Worm (Caenorhabditis elegans) whole organism, L2 larva: ENCODE data around the gene F22E12.1.

Source experiments
- R02D3.7 ChIP-seq: fragments of 150-350 bp; optimal IDR thresholded peaks from 2 replicates; lab custom pipeline; 2014; ENCODE audit warnings: missing biosample characterization, missing genetic modification characterization
- aly-2 ChIP-seq: fragments of 150-350 bp; optimal IDR thresholded peaks from 2 replicates; lab custom pipeline; 2014; ENCODE audit warnings: missing biosample characterization, missing genetic modification characterization
- blmp-1 ChIP-seq: sonication (generic microtip); optimal IDR thresholded peaks from 2 replicates; lab custom pipeline; 2017; ENCODE audit warnings: missing genetic modification characterization, mild to moderate bottlenecking, missing compliant biosample characterization, antibody characterized with exemption, moderate library complexity; ENCODE audit not compliant: insufficient read depth
- ceh-16 ChIP-seq: fragments of 150-350 bp; optimal IDR thresholded peaks from 2 replicates; lab custom pipeline; 2014; ENCODE audit warnings: missing biosample characterization, missing genetic modification characterization
- ceh-82 ChIP-seq: fragments of 150-350 bp; optimal IDR thresholded peaks from 2 replicates; lab custom pipeline; 2014; ENCODE audit warnings: missing biosample characterization, missing genetic modification characterization
- crh-2 ChIP-seq: sonication (generic microtip); optimal IDR thresholded peaks from 2 replicates; lab custom pipeline; 2017; ENCODE audit warnings: missing biosample characterization, missing genetic modification characterization
- dmd-4 ChIP-seq: sonication (generic microtip); optimal IDR thresholded peaks from 2 replicates; lab custom pipeline; 2017; ENCODE audit warnings: missing biosample characterization, missing genetic modification characterization
- egl-27 ChIP-seq: sonication (generic microtip); optimal IDR thresholded peaks from 3 replicates; lab custom pipeline; 2017; ENCODE audit warnings: missing biosample characterization, missing genetic modification reagents, missing genetic modification characterization
- elt-1 ChIP-seq: fragments of 150-350 bp; optimal IDR thresholded peaks from 2 replicates; lab custom pipeline; 2014; ENCODE audit warnings: missing biosample characterization, missing genetic modification characterization
- elt-3 ChIP-seq: sonication (generic microtip); optimal IDR thresholded peaks from 2 replicates; lab custom pipeline; 2017; ENCODE audit warnings: missing biosample characterization, missing genetic modification characterization
- fos-1 ChIP-seq: fragments of 150-350 bp; optimal IDR thresholded peaks from 2 replicates; lab custom pipeline; 2014; ENCODE audit warnings: missing biosample characterization, missing genetic modification characterization
- gmeb-1 ChIP-seq: fragments of 150-350 bp; optimal IDR thresholded peaks from 2 replicates; lab custom pipeline; 2014; ENCODE audit warnings: missing biosample characterization, missing genetic modification characterization
- lin-11 ChIP-seq: fragments of 150-350 bp; sonication (generic microtip); optimal IDR thresholded peaks from 2 replicates; lab custom pipeline; 2014; ENCODE audit warnings: missing biosample characterization, missing genetic modification characterization, inconsistent platforms, mixed read lengths
- lin-39 ChIP-seq: fragments of 150-350 bp; optimal IDR thresholded peaks from 2 replicates; lab custom pipeline; 2014; ENCODE audit warnings: missing biosample characterization, missing genetic modification reagents, missing genetic modification characterization
- lsy-2 ChIP-seq, 2 experiments: fragments of 150-350 bp in 1 of 2; sonication (generic microtip) in 1 of 2; optimal IDR thresholded peaks; 2 replicates each; lab custom pipeline; 2014 to 2017; ENCODE audit warnings: missing biosample characterization in 2 of 2, missing genetic modification characterization in 2 of 2
- mab-5 ChIP-seq: fragments of 150-350 bp; optimal IDR thresholded peaks from 2 replicates; lab custom pipeline; 2014; ENCODE audit warnings: missing biosample characterization, missing genetic modification characterization
- mbf-1 ChIP-seq: sonication (generic microtip); optimal IDR thresholded peaks from 2 replicates; lab custom pipeline; 2017; ENCODE audit warnings: missing biosample characterization, missing genetic modification characterization
- nhr-11 ChIP-seq: fragments of 150-350 bp; optimal IDR thresholded peaks from 2 replicates; lab custom pipeline; 2014; ENCODE audit warnings: missing biosample characterization, missing genetic modification characterization
- nhr-12 ChIP-seq: fragments of 150-350 bp; optimal IDR thresholded peaks from 2 replicates; lab custom pipeline; 2014; ENCODE audit warnings: missing biosample characterization, missing genetic modification characterization
- nhr-21 ChIP-seq: fragments of 150-350 bp; optimal IDR thresholded peaks from 2 replicates; lab custom pipeline; 2014; ENCODE audit warnings: missing biosample characterization, missing genetic modification characterization
- nhr-23 ChIP-seq: fragments of 150-350 bp; optimal IDR thresholded peaks from 2 replicates; lab custom pipeline; 2014; ENCODE audit warnings: missing biosample characterization, missing genetic modification reagents, missing genetic modification characterization
- nhr-237 ChIP-seq: fragments of 150-350 bp; optimal IDR thresholded peaks from 2 replicates; lab custom pipeline; 2014; ENCODE audit warnings: missing biosample characterization, missing genetic modification characterization
- nhr-25 ChIP-seq: fragments of 150-350 bp; sonication (generic microtip); optimal IDR thresholded peaks from 3 replicates; lab custom pipeline; 2014; ENCODE audit warnings: missing biosample characterization, missing genetic modification characterization
- nhr-6 ChIP-seq: fragments of 150-350 bp; optimal IDR thresholded peaks from 2 replicates; lab custom pipeline; 2014; ENCODE audit warnings: missing biosample characterization, missing genetic modification characterization
- peb-1 ChIP-seq: fragments of 150-350 bp; optimal IDR thresholded peaks from 2 replicates; lab custom pipeline; 2014; ENCODE audit warnings: missing biosample characterization, missing genetic modification characterization
- sma-3 ChIP-seq: sonication (generic microtip); optimal IDR thresholded peaks from 2 replicates; lab custom pipeline; 2016; ENCODE audit warnings: missing genetic modification reagents, missing genetic modification characterization, missing compliant biosample characterization
- sma-9 ChIP-seq, 2 experiments: fragments of 150-350 bp in 1 of 2; sonication (generic microtip) in 1 of 2; optimal IDR thresholded peaks; 2 replicates each; lab custom pipeline; 2014 to 2016; ENCODE audit warnings: missing genetic modification characterization in 2 of 2, mild to moderate bottlenecking in 1 of 2, missing biosample characterization in 1 of 2, missing compliant biosample characterization in 1 of 2, missing genetic modification reagents in 1 of 2, moderate library complexity in 1 of 2
- unc-39 ChIP-seq: fragments of 150-350 bp; optimal IDR thresholded peaks from 2 replicates; lab custom pipeline; 2014; ENCODE audit warnings: missing biosample characterization, missing genetic modification characterization
- unc-55 ChIP-seq: fragments of 150-350 bp; sonication (generic microtip); optimal IDR thresholded peaks from 3 replicates; lab custom pipeline; 2014; ENCODE audit warnings: missing biosample characterization, missing genetic modification reagents, missing genetic modification characterization
- zag-1 ChIP-seq: fragments of 150-350 bp; optimal IDR thresholded peaks from 2 replicates; lab custom pipeline; 2014; ENCODE audit warnings: missing biosample characterization, missing genetic modification characterization
- ztf-1 ChIP-seq: fragments of 200-800 bp; sonication (Bioruptor generic); conservative IDR thresholded peaks from 2 replicates; pipeline ENCODE4 v1.3.6; 2022; ENCODE audit warnings: missing genetic modification characterization, missing compliant biosample characterization
- ztf-4 ChIP-seq: fragments of 150-350 bp; optimal IDR thresholded peaks from 2 replicates; lab custom pipeline; 2014; ENCODE audit warnings: missing biosample characterization, missing genetic modification characterization

Gene F22E12.1

DNA sequence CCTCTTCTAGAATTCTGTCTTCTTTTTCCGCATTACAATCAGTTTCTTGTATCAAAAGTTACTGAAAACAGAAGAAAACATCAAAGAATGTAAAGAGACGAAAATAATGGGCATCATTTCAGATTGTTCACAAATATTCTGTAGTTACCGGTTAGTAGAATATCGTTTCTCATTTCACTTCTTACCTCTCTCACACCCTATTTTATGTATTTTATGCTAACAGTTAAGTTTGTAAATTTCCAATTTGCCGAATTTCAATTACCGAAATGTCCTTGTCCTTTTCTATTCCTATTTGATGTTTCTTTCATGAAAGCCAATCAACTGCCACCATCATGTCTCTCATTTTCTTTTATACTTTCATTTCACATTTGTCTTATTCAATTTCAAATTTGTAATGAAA is 33.6 kb downstream of the F22E12.1 start:
- TF ChIP-seq nhr-25, result peak; percentile 76
- peak; percentile 25 for TF ChIP-seq blmp-1 (tag; lab: Kevin White, UChicago)
- no peak for TF ChIP-seq dmd-4 (tag; lab: Kevin White, UChicago)
- TF ChIP-seq sma-3, result peak; percentile 16
- TF ChIP-seq nhr-11 (tag; lab: Kevin White, UChicago), result no peak

DNA sequence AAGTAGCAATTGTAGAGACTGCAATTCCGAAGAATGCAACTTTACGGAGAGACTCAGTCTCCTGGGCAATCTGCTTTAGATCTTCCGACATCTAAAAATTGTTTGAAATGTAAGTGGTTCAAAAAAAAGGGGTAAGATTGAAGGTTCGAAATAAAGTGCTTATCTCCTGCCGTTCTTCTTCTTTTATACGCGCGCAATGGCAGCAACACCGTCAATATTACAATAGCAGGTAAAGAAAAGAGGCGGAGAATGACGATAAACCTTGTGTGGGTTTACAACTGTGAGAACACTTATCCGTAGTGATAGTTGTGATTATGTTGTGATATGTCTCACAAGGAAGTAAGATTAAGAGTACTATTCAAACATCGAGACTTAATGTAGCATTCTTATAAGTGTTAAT is 35.3 kb downstream of the F22E12.1 start, which contains the start of gene col-13:
TSS of gene col-13 (minus strand) at position 101 of the 400 bp plus-strand sequence.
- TF ChIP-seq elt-1 (tag; lab: Kevin White, UChicago), result no peak

DNA sequence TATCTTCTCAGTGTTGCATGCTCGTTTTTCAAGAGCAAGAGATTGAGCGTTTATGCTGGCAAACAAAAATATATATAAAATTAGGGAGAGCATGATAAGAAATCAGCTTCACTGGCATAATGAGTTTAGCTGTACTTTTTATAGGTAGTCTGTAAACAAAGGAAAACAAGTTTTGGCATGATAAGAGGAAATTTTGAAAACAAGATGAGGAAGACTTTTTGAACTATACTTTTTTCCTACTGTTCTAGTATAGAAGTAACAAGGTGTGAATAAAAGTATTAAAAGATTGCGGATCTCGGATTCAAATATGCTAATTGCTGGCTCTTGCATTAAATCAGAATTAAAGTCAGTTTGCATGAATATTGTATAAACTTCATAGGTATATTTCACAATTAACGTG is 38.2 kb downstream of the F22E12.1 start, which contains the start of gene F15H10.5:
TSS of gene F15H10.5 (minus strand) at position 101 of the 400 bp plus-strand sequence.
- TF ChIP-seq sma-9 (GFP tag; optimal IDR thresholded peaks at IDR 0.05; lab: Kevin White, UChicago) (no peak), sma-9 (tag; optimal IDR thresholded peaks at IDR 0.05; lab: Kevin White, UChicago) (no peak), unc-39 (no peak), lin-39 (tag; lab: Kevin White, UChicago) (no peak), peb-1 (tag; lab: Kevin White, UChicago) (no peak), crh-2 (tag; lab: Kevin White, UChicago) (no peak)

DNA sequence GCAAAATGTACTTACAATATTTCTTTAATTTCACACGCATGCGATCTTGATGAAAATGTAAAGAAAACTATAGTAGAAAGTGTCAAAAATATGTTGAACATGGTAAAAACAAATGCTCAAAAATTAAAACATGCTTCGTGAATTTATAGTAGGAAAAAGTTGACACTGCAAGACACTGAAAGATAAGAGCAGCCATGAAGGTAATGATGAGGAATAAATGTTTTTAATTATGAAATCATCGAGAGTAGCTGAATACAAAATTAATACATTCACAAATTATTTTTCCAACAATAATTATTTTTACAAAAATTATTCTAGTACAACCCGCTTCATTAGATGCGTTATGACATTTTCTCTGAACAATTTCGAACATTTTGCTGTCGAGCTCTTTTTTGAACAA is 40.2 kb downstream of the F22E12.1 start, which contains the start of gene F15H10.10:
TSS of gene F15H10.10 (minus strand) at position 101 of the 400 bp plus-strand sequence.
- no peak for TF ChIP-seq elt-3 (tag; lab: Kevin White, UChicago)
- no peak for TF ChIP-seq nhr-6 (tag; lab: Kevin White, UChicago)
- no peak for TF ChIP-seq aly-2 (tag; lab: Kevin White, UChicago)
- no peak for TF ChIP-seq mab-5 (tag; lab: Kevin White, UChicago)
- TF ChIP-seq egl-27 (tag; lab: Kevin White, UChicago), result no peak
- TF ChIP-seq lin-11 (tag; lab: Kevin White, UChicago), result no peak
- TF ChIP-seq nhr-25, result no peak
- TF ChIP-seq ceh-16 (tag; lab: Kevin White, UChicago), result no peak
- no peak for TF ChIP-seq gmeb-1 (tag; lab: Kevin White, UChicago)
- TF ChIP-seq fos-1 (tag; lab: Kevin White, UChicago), result no peak
- TF ChIP-seq dmd-4 (tag; lab: Kevin White, UChicago), result no peak
- TF ChIP-seq R02D3.7, result no peak
- no peak for TF ChIP-seq peb-1 (tag; lab: Kevin White, UChicago)
- no peak for TF ChIP-seq blmp-1 (tag; lab: Kevin White, UChicago)
- TF ChIP-seq mbf-1, result no peak
- no peak for TF ChIP-seq ceh-82 (tag; lab: Kevin White, UChicago)
- TF ChIP-seq, all 48 proteins: peak for 0

DNA sequence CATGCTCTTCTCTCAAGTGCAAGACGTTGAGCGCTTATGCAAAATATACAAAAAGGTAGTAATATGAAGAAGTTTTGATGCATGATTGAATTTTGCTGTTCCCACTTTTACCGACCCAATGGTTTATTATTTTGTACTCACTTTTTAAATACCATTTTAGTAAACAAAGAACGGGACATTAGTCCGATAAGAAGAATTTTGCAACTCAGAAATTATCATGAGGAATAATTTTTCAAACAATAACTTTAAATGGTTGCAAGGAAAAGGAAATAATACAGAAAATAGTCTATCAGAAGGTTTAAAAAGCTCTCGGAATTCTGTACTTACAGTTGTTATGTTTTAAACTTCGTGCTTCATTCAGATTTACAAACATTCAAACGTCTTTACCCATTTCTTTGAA is 42.5 kb downstream of the F22E12.1 start, which contains the start of gene F15H10.9:
TSS of gene F15H10.9 (minus strand) at position 101 of the 400 bp plus-strand sequence.
- no peak for TF ChIP-seq blmp-1 (tag; lab: Kevin White, UChicago)
- TF ChIP-seq nhr-12, result no peak
- TF ChIP-seq lin-11 (tag; lab: Kevin White, UChicago), result no peak
- no peak for TF ChIP-seq egl-27 (tag; lab: Kevin White, UChicago)

DNA sequence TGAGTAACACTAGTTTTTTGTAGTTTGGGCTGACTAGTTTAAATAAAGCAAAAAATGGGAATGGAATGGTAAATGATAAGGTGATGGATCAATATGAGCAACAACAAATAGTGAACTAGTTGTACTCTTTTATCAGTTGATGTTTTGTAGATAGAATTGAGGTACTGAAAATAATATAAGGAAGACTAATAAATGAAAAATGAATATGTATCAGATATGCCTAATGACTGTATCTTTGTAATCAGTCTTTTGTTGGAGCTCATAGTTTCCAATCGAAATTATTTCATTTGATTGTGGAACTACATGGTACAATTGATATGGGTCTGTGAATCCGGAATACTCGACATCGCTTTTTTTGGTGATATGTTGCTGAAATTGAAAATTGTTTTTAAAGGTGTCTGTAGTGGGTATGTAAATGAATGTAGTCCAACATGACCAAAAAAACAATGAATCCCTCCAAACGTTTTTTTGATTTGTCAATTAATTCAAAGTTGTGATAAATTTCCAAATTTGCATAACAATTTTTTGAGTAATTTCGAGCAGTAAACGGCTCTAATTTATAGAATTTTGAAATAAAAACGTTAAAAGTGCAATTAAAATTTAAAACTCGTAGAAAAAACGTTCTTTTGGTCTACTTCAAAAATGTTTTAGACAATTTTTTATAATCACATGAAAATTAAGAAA is 47.0 kb downstream of the F22E12.1 start, which contains the start of gene F15H10.12:
TSS of gene F15H10.12 (minus strand) at position 51 of the 684 bp plus-strand sequence.
- no peak for TF ChIP-seq unc-55 (GFP tag; lab: Kevin White, UChicago)
- TF ChIP-seq ztf-4, result no peak
- TF ChIP-seq ztf-1 (GFP tag; lab: Robert Waterston, UW), result no peak
- no peak for TF ChIP-seq crh-2 (tag; lab: Kevin White, UChicago)
- TF ChIP-seq lsy-2 (tag; optimal IDR thresholded peaks at IDR 0.05; lab: Kevin White, UChicago), result no peak
- no peak for TF ChIP-seq nhr-21
- no peak for TF ChIP-seq nhr-23 (tag; lab: Kevin White, UChicago)
- no peak for TF ChIP-seq nhr-6 (tag; lab: Kevin White, UChicago)
- no peak for TF ChIP-seq mbf-1
- TF ChIP-seq nhr-237, result no peak
- TF ChIP-seq sma-3, result no peak
- no peak for TF ChIP-seq zag-1
